Worm (Caenorhabditis elegans): Measurements from ENCODE around the gene Y57A10A.31.

ce11 chrII:12256528-12256927, 32.7 kb upstream of the Y57A10A.31 start, which contains the start of gene parn-2:
- no peak for TF ChIP-seq ZK546.5 (tag; optimal IDR thresholded peaks at IDR 0.05)
- no peak for TF ChIP-seq unc-62 (GFP tag; optimal IDR thresholded peaks at IDR 0.05)
- TF ChIP-seq snpc-4 (tag; optimal IDR thresholded peaks at IDR 0.05) = no peak
- no peak for TF ChIP-seq ztf-4 (tag; optimal IDR thresholded peaks at IDR 0.05)
- no peak for TF ChIP-seq nhr-10 (tag; optimal IDR thresholded peaks at IDR 0.05)
- no peak for TF ChIP-seq nhr-25 (tag; optimal IDR thresholded peaks at IDR 0.05)
- no peak for TF ChIP-seq egl-27 (tag; optimal IDR thresholded peaks at IDR 0.05)
- no peak for TF ChIP-seq mbf-1 (tag; optimal IDR thresholded peaks at IDR 0.05)
